Worm (Caenorhabditis elegans) whole organism, L4 larva: Measurements from ENCODE around the gene ZK6.8.

Experiments used
- lir-3 ChIP-seq: sonication (generic microtip); optimal IDR thresholded peaks from 2 replicates; lab custom pipeline; 2016; ENCODE audit warnings: mild to moderate bottlenecking, missing genetic modification characterization, missing compliant biosample characterization
- nhr-237 ChIP-seq: sonication (generic microtip); optimal IDR thresholded peaks from 2 replicates; lab custom pipeline; 2017; ENCODE audit warnings: missing biosample characterization, missing genetic modification characterization
- nhr-76 ChIP-seq: fragments of 150-350 bp; optimal IDR thresholded peaks from 2 replicates; lab custom pipeline; 2014; ENCODE audit warnings: missing biosample characterization, missing genetic modification characterization
- pha-4 ChIP-seq, 2 experiments: fragments of 150-350 bp in 1 of 2; fragments of 200-800 bp in 1 of 2; sonication (Bioruptor generic) in 1 of 2; IDR thresholded peaks in 1 of 2; optimal IDR thresholded peaks in 1 of 2; 2 replicates each; pipeline versions ENCODE4 v1.3.6 to Lab custom; 2014 to 2022; ENCODE audit warnings: missing genetic modification characterization in 2 of 2, missing genetic modification reagents in 2 of 2, missing biosample characterization in 1 of 2, missing compliant biosample characterization in 1 of 2
- sdz-12 ChIP-seq: fragments of 200-800 bp; sonication (Bioruptor generic); optimal IDR thresholded peaks from 2 replicates; lab custom pipeline; 2018; ENCODE audit warnings: mild to moderate bottlenecking, missing genetic modification characterization, missing compliant biosample characterization
- ztf-11 ChIP-seq: fragments of 150-350 bp; optimal IDR thresholded peaks from 2 replicates; lab custom pipeline; 2014; ENCODE audit warnings: missing biosample characterization, missing genetic modification characterization

ce11 chrV:358473-358872 lies 23.2 kb upstream of the ZK6.8 start:
- no peak for TF ChIP-seq ztf-11 (tag; lab: Kevin White, UChicago)
- TF ChIP-seq nhr-76 (tag; lab: Kevin White, UChicago), result no peak
- TF ChIP-seq nhr-237, result no peak
- TF ChIP-seq sdz-12, result no peak
- TF ChIP-seq lir-3 (tag; lab: Kevin White, UChicago), result no peak
- no peak for TF ChIP-seq pha-4 (GFP tag; IDR thresholded peaks at IDR 0.05; lab: Robert Waterston, UW)
- no peak for TF ChIP-seq pha-4 (tag; optimal IDR thresholded peaks at IDR 0.05; lab: Kevin White, UChicago)
